Worm (Caenorhabditis elegans) whole organism, L3 larva: Measurements from ENCODE around the gene bath-24.

ENCODE experiments used
- R02D3.7 ChIP-seq: fragments of 150-350 bp; optimal IDR thresholded peaks from 2 replicates; lab custom pipeline; 2014; ENCODE audit warnings: missing biosample characterization, missing genetic modification characterization
- ZK546.5 ChIP-seq: sonication (generic microtip); optimal IDR thresholded peaks from 2 replicates; lab custom pipeline; 2017; ENCODE audit warnings: missing biosample characterization, missing genetic modification characterization
- aly-2 ChIP-seq: fragments of 150-350 bp; optimal IDR thresholded peaks from 2 replicates; lab custom pipeline; 2014; ENCODE audit warnings: missing biosample characterization, missing genetic modification characterization
- ama-1 ChIP-seq: fragments of 150-350 bp; optimal IDR thresholded peaks from 2 replicates; lab custom pipeline; 2018
- ceh-16 ChIP-seq: sonication (generic microtip); optimal IDR thresholded peaks from 2 replicates; lab custom pipeline; 2017; ENCODE audit warnings: missing biosample characterization, missing genetic modification characterization
- ceh-28 ChIP-seq: fragments of 150-350 bp; optimal IDR thresholded peaks from 2 replicates; lab custom pipeline; 2014; ENCODE audit warnings: missing biosample characterization, missing genetic modification reagents, missing genetic modification characterization
- ceh-82 ChIP-seq: fragments of 150-350 bp; optimal IDR thresholded peaks from 2 replicates; lab custom pipeline; 2014; ENCODE audit warnings: missing biosample characterization, missing genetic modification characterization
- ceh-9 ChIP-seq: sonication (generic microtip); optimal IDR thresholded peaks from 2 replicates; lab custom pipeline; 2018; ENCODE audit warnings: missing biosample characterization, missing genetic modification characterization
- daf-12 ChIP-seq: fragments of 150-350 bp; optimal IDR thresholded peaks from 2 replicates; lab custom pipeline; 2014; ENCODE audit warnings: missing biosample characterization, missing genetic modification reagents, missing genetic modification characterization
- egl-27 ChIP-seq: sonication (generic microtip); optimal IDR thresholded peaks from 4 replicates; lab custom pipeline; 2017; ENCODE audit warnings: missing biosample characterization, missing genetic modification reagents, missing genetic modification characterization
- egl-5 ChIP-seq: fragments of 150-350 bp; optimal IDR thresholded peaks from 2 replicates; lab custom pipeline; 2017; ENCODE audit warnings: missing biosample characterization, missing genetic modification reagents, missing genetic modification characterization, inconsistent platforms
- elt-1 ChIP-seq: fragments of 150-350 bp; optimal IDR thresholded peaks from 2 replicates; lab custom pipeline; 2014; ENCODE audit warnings: missing biosample characterization, missing genetic modification characterization
- elt-2 ChIP-seq: sonication (generic microtip); optimal IDR thresholded peaks from 2 replicates; lab custom pipeline; 2016; ENCODE audit warnings: missing genetic modification reagents, mild to moderate bottlenecking, missing genetic modification characterization, missing compliant biosample characterization
- elt-3 ChIP-seq, 3 experiments: fragments of 150-350 bp in 1 of 3; sonication (generic microtip) in 2 of 3; optimal IDR thresholded peaks; 2 replicates in 2 of 3; 4 replicates in 1 of 3; lab custom pipeline; 2014 to 2017; ENCODE audit warnings: missing biosample characterization in 3 of 3, missing genetic modification characterization in 3 of 3
- eor-1 ChIP-seq, 2 experiments: fragments of 150-350 bp; optimal IDR thresholded peaks; 2 replicates each; lab custom pipeline; 2014 to 2018; ENCODE audit warnings: missing biosample characterization in 2 of 2, missing genetic modification characterization in 2 of 2
- fkh-10 ChIP-seq: sonication (generic microtip); optimal IDR thresholded peaks from 2 replicates; lab custom pipeline; 2017; ENCODE audit warnings: missing biosample characterization, missing genetic modification reagents, missing genetic modification characterization
- fkh-2 ChIP-seq: fragments of 150-350 bp; optimal IDR thresholded peaks from 2 replicates; lab custom pipeline; 2014; ENCODE audit warnings: missing biosample characterization, missing genetic modification reagents, missing genetic modification characterization
- fos-1 ChIP-seq: fragments of 150-350 bp; optimal IDR thresholded peaks from 2 replicates; lab custom pipeline; 2014; ENCODE audit warnings: missing biosample characterization, missing genetic modification characterization
- hmg-11 ChIP-seq: sonication (generic microtip); optimal IDR thresholded peaks from 2 replicates; lab custom pipeline; 2016; ENCODE audit warnings: missing genetic modification characterization, missing compliant biosample characterization
- jun-1 ChIP-seq: fragments of 150-350 bp; optimal IDR thresholded peaks from 2 replicates; lab custom pipeline; 2014; ENCODE audit warnings: missing biosample characterization, missing genetic modification reagents, missing genetic modification characterization
- lin-15B ChIP-seq: fragments of 150-350 bp; optimal IDR thresholded peaks from 2 replicates; lab custom pipeline; 2014; ENCODE audit warnings: missing biosample characterization, missing genetic modification characterization
- lin-39 ChIP-seq: fragments of 150-350 bp; optimal IDR thresholded peaks from 2 replicates; lab custom pipeline; 2018; ENCODE audit warnings: missing biosample characterization, missing genetic modification reagents, missing genetic modification characterization
- lsy-12 ChIP-seq: sonication (generic microtip); optimal IDR thresholded peaks from 2 replicates; lab custom pipeline; 2016; ENCODE audit warnings: mild to moderate bottlenecking, missing genetic modification characterization, missing compliant biosample characterization
- mdl-1 ChIP-seq: fragments of 150-350 bp; optimal IDR thresholded peaks from 2 replicates; lab custom pipeline; 2014; ENCODE audit warnings: missing biosample characterization, missing genetic modification characterization
- mml-1 ChIP-seq: fragments of 150-350 bp; sonication (generic microtip); optimal IDR thresholded peaks from 3 replicates; lab custom pipeline; 2014; ENCODE audit warnings: missing biosample characterization, missing genetic modification characterization
- nfya-1 ChIP-seq: sonication (generic microtip); optimal IDR thresholded peaks from 2 replicates; lab custom pipeline; 2017; ENCODE audit warnings: missing genetic modification characterization, mild to moderate bottlenecking, missing compliant biosample characterization, antibody characterized with exemption, moderate library complexity; ENCODE audit not compliant: insufficient read depth
- nhr-11 ChIP-seq: fragments of 150-350 bp; optimal IDR thresholded peaks from 2 replicates; lab custom pipeline; 2014; ENCODE audit warnings: missing biosample characterization, missing genetic modification characterization
- nhr-12 ChIP-seq: fragments of 150-350 bp; optimal IDR thresholded peaks from 2 replicates; lab custom pipeline; 2014; ENCODE audit warnings: missing biosample characterization, missing genetic modification characterization
- nhr-23 ChIP-seq: fragments of 150-350 bp; optimal IDR thresholded peaks from 2 replicates; lab custom pipeline; 2014; ENCODE audit warnings: missing biosample characterization, missing genetic modification reagents, missing genetic modification characterization
- nhr-237 ChIP-seq: fragments of 150-350 bp; optimal IDR thresholded peaks from 2 replicates; lab custom pipeline; 2014; ENCODE audit warnings: missing biosample characterization, missing genetic modification characterization
- nhr-25 ChIP-seq: sonication (generic microtip); optimal IDR thresholded peaks from 2 replicates; lab custom pipeline; 2017; ENCODE audit warnings: missing biosample characterization, missing genetic modification characterization
- nhr-28 ChIP-seq: fragments of 150-350 bp; optimal IDR thresholded peaks from 2 replicates; lab custom pipeline; 2014; ENCODE audit warnings: missing biosample characterization, missing genetic modification characterization
- nhr-43 ChIP-seq: sonication (generic microtip); optimal IDR thresholded peaks from 2 replicates; lab custom pipeline; 2016; ENCODE audit warnings: mild to moderate bottlenecking, missing genetic modification characterization, missing compliant biosample characterization; ENCODE audit not compliant: poor library complexity, severe bottlenecking
- nhr-67 ChIP-seq: fragments of 150-350 bp; optimal IDR thresholded peaks from 2 replicates; lab custom pipeline; 2014; ENCODE audit warnings: missing biosample characterization, missing genetic modification characterization
- nhr-76 ChIP-seq: fragments of 150-350 bp; sonication (generic microtip); optimal IDR thresholded peaks from 5 replicates; lab custom pipeline; 2014; ENCODE audit warnings: missing biosample characterization, missing genetic modification characterization
- nhr-77 ChIP-seq: fragments of 150-350 bp; optimal IDR thresholded peaks from 2 replicates; lab custom pipeline; 2014; ENCODE audit warnings: missing biosample characterization, missing genetic modification characterization
- pha-4 ChIP-seq: fragments of 150-350 bp; optimal IDR thresholded peaks from 2 replicates; lab custom pipeline; 2014; ENCODE audit warnings: missing biosample characterization, missing genetic modification reagents, missing genetic modification characterization
- pqm-1 ChIP-seq: fragments of 150-350 bp; optimal IDR thresholded peaks from 2 replicates; lab custom pipeline; 2017; ENCODE audit warnings: missing biosample characterization, missing genetic modification characterization, inconsistent platforms
- sea-2 ChIP-seq: fragments of 150-350 bp; sonication (generic microtip); optimal IDR thresholded peaks from 4 replicates; lab custom pipeline; 2014; ENCODE audit warnings: missing biosample characterization, missing genetic modification reagents, missing genetic modification characterization
- skn-1 ChIP-seq: fragments of 150-350 bp; optimal IDR thresholded peaks from 2 replicates; lab custom pipeline; 2014; ENCODE audit warnings: missing biosample characterization, missing genetic modification characterization
- snpc-4 ChIP-seq: fragments of 150-350 bp; optimal IDR thresholded peaks from 2 replicates; lab custom pipeline; 2014; ENCODE audit warnings: missing biosample characterization, missing genetic modification characterization
- tbx-2 ChIP-seq: sonication (generic microtip); optimal IDR thresholded peaks from 2 replicates; lab custom pipeline; 2016; ENCODE audit warnings: mild to moderate bottlenecking, missing genetic modification characterization, missing compliant biosample characterization
- unc-39 ChIP-seq: sonication (generic microtip); optimal IDR thresholded peaks from 4 replicates; lab custom pipeline; 2017; ENCODE audit warnings: missing biosample characterization, missing genetic modification characterization
- unc-62 ChIP-seq: fragments of 150-350 bp; sonication (generic microtip); optimal IDR thresholded peaks from 4 replicates; lab custom pipeline; 2014; ENCODE audit warnings: missing biosample characterization, missing genetic modification reagents, missing genetic modification characterization
- zag-1 ChIP-seq: fragments of 150-350 bp; optimal IDR thresholded peaks from 2 replicates; lab custom pipeline; 2014; ENCODE audit warnings: missing biosample characterization, missing genetic modification characterization
- ztf-11 ChIP-seq: fragments of 150-350 bp; optimal IDR thresholded peaks from 2 replicates; lab custom pipeline; 2014; ENCODE audit warnings: missing biosample characterization, missing genetic modification characterization
- ztf-4 ChIP-seq: fragments of 150-350 bp; optimal IDR thresholded peaks from 2 replicates; lab custom pipeline; 2014; ENCODE audit warnings: missing biosample characterization, missing genetic modification characterization

bath-24 gene

ce11 chrII:2058985-2059384 is 13.6 kb upstream of the bath-24 start, which contains the start of gene F07E5.5:
TSS of gene F07E5.5 (minus strand) at chrII:2059070.
- TF ChIP-seq nhr-12 (no peak), nhr-67 (tag; lab: Kevin White, UChicago) (no peak), aly-2 (tag; lab: Kevin White, UChicago) (no peak), jun-1 (tag; lab: Kevin White, UChicago) (no peak), mml-1 (no peak), ztf-4 (tag; lab: Kevin White, UChicago) (no peak), nhr-25 (tag; lab: Kevin White, UChicago) (peak; percentile 9), nhr-28 (tag; lab: Kevin White, UChicago) (no peak), elt-3 (tag; optimal IDR thresholded peaks at IDR 0.05; lab: Kevin White, UChicago) (no peak), mdl-1 (tag; lab: Kevin White, UChicago) (no peak), ceh-9 (tag; lab: Kevin White, UChicago) (no peak), pha-4 (no peak), ZK546.5 (no peak), nhr-77 (tag; lab: Kevin White, UChicago) (no peak), fkh-2 (tag; lab: Kevin White, UChicago) (no peak), R02D3.7 (tag; lab: Kevin White, UChicago) (peak; percentile 44), ceh-16 (tag; lab: Kevin White, UChicago) (no peak), ceh-82 (tag; lab: Kevin White, UChicago) (no peak), lin-39 (tag; lab: Kevin White, UChicago) (peak; percentile 10), fkh-10 (GFP tag; lab: Kevin White, UChicago) (no peak), eor-1 (tag; optimal IDR thresholded peaks at IDR 0.05; lab: Kevin White, UChicago) (no peak), hmg-11 (tag; lab: Kevin White, UChicago) (no peak), sea-2 (GFP tag; lab: Kevin White, UChicago) (no peak), nhr-11 (no peak), nhr-76 (tag; lab: Kevin White, UChicago) (no peak), ama-1 (no peak), ceh-28 (no peak), egl-5 (no peak), lin-15B (tag; lab: Kevin White, UChicago) (peak; percentile 40), elt-1 (tag; lab: Kevin White, UChicago) (peak; percentile 31), lsy-12 (tag; lab: Kevin White, UChicago) (peak; percentile 16), tbx-2 (tag; lab: Kevin White, UChicago) (no peak), fos-1 (tag; lab: Kevin White, UChicago) (no peak), egl-27 (tag; lab: Kevin White, UChicago) (no peak), nhr-237 (tag; lab: Kevin White, UChicago) (no peak), ztf-11 (no peak), nhr-43 (tag; lab: Kevin White, UChicago) (no peak), nhr-23 (tag; lab: Kevin White, UChicago) (peak; percentile 41), nfya-1 (tag; lab: Kevin White, UChicago) (peak; percentile 79), snpc-4 (tag; lab: Kevin White, UChicago) (peak; percentile 46), daf-12 (no peak), pqm-1 (tag; lab: Kevin White, UChicago) (no peak), elt-2 (tag; lab: Kevin White, UChicago) (peak; percentile 20), unc-39 (tag; lab: Kevin White, UChicago) (no peak), zag-1 (tag; lab: Kevin White, UChicago) (no peak), skn-1 (tag; lab: Kevin White, UChicago) (no peak), unc-62 (GFP tag; lab: Kevin White, UChicago) (no peak)
- TF ChIP-seq, all 47 proteins: peak for 10
